Worm (Caenorhabditis elegans): ENCODE measurements around the gene D2089.8.

D2089.8 gene

DNA sequence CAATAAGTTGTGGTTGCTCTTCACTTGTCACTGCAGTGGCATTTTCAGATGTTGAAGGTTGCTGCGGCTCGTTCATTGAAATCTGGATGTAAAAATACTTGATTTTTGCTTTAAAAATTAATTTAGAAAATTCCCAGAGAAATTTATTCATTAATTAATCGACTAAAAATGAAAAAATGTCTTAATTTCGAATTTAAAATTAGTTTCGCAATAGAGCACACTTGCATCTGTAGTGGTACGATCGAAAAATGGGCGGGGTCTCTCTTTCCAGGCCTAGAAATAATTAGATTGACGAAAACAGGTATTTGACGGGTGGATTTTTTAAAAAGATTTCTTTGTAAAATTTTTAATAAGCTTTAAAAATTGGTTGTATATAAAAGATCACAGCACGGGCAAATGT is at the start of gene D2089.8:
Gene D2089.8, minus strand, starts transcription at position 84 of the 400 bp plus-strand sequence.
- TF ChIP-seq ces-1 (GFP tag; optimal IDR thresholded peaks at IDR 0.05) = no peak
- peak; percentile 12 for TF ChIP-seq C16A3.4 (tag; optimal IDR thresholded peaks at IDR 0.05)
- TF ChIP-seq blmp-1 (tag; optimal IDR thresholded peaks at IDR 0.05) = peak; percentile 17
- TF ChIP-seq lsy-2 (tag; optimal IDR thresholded peaks at IDR 0.05) = peak in 1 of 2 experiments; percentile 48
- TF ChIP-seq efl-3 (GFP tag; optimal IDR thresholded peaks at IDR 0.05) = no peak
- peak in 1 of 2 experiments; percentile 43 for TF ChIP-seq lin-35 (GFP tag; optimal IDR thresholded peaks at IDR 0.05)
- peak; percentile 38 for TF ChIP-seq mep-1 (tag; optimal IDR thresholded peaks at IDR 0.05)
- no peak for TF ChIP-seq fkh-8 (tag; optimal IDR thresholded peaks at IDR 0.05)
- TF ChIP-seq efl-1 (optimal IDR thresholded peaks at IDR 0.05) = peak in 1 of 2 experiments; percentile 21
- peak; percentile 19 to 39 for TF ChIP-seq efl-1 (GFP tag; optimal IDR thresholded peaks at IDR 0.05 in 1 of 2)
- peak in 2 of 3 experiments; percentile 9 to 55 for TF ChIP-seq dpl-1 (GFP tag; optimal IDR thresholded peaks at IDR 0.05)

DNA sequence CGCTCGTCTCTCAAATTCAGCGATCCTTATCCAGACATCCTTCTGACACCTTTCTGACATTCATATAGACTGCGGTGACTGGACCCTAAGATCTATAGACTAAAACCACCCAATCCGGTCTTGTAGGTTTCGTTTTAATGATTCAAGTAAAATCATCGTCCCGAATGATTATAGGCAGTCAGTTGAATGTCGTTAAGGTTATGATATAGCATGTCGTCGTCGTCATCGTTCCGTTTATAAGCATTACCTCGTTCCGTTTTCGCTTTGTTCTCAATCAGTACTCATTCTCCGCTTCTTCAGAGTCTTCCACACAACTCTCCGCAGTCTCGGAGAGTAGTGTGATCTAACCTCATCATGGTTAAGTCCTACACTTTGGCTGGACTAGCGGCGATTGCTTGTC is 46.1 kb upstream of the D2089.8 start, which contains the start of gene bli-1:
Gene bli-1, plus strand, starts transcription at position 301 of the 400 bp plus-strand sequence.
- no peak for TF ChIP-seq efl-1 (optimal IDR thresholded peaks at IDR 0.05)
- no peak for TF ChIP-seq efl-1 (GFP tag; optimal IDR thresholded peaks at IDR 0.05 in 1 of 2)
- no peak for TF ChIP-seq pax-3 (tag; optimal IDR thresholded peaks at IDR 0.05)
- TF ChIP-seq mdl-1 (tag; optimal IDR thresholded peaks at IDR 0.05) = no peak
- TF ChIP-seq F16B12.6 (tag; optimal IDR thresholded peaks at IDR 0.05) = no peak
- no peak for TF ChIP-seq tlp-1 (tag; optimal IDR thresholded peaks at IDR 0.05)
- no peak for TF ChIP-seq fos-1 (tag; optimal IDR thresholded peaks at IDR 0.05)
- no peak for TF ChIP-seq lin-15B (tag; optimal IDR thresholded peaks at IDR 0.05)
- TF ChIP-seq aha-1 (tag; optimal IDR thresholded peaks at IDR 0.05) = no peak
- no peak for TF ChIP-seq nhr-90 (tag; optimal IDR thresholded peaks at IDR 0.05; ENCODE audit: poor library complexity)
- no peak for TF ChIP-seq unc-86 (tag; optimal IDR thresholded peaks at IDR 0.05)
- TF ChIP-seq vab-15 (tag; optimal IDR thresholded peaks at IDR 0.05) = no peak
- no peak for TF ChIP-seq mep-1 (tag; optimal IDR thresholded peaks at IDR 0.05)
- no peak for TF ChIP-seq lsy-2 (tag; optimal IDR thresholded peaks at IDR 0.05)
- no peak for TF ChIP-seq nhr-47 (tag; optimal IDR thresholded peaks at IDR 0.05)
- TF ChIP-seq nhr-77 (tag; optimal IDR thresholded peaks at IDR 0.05) = no peak
- TF ChIP-seq unc-98 (GFP tag; IDR thresholded peaks at IDR 0.05) = no peak
- TF ChIP-seq C34B4.2 (tag; optimal IDR thresholded peaks at IDR 0.05) = no peak

DNA sequence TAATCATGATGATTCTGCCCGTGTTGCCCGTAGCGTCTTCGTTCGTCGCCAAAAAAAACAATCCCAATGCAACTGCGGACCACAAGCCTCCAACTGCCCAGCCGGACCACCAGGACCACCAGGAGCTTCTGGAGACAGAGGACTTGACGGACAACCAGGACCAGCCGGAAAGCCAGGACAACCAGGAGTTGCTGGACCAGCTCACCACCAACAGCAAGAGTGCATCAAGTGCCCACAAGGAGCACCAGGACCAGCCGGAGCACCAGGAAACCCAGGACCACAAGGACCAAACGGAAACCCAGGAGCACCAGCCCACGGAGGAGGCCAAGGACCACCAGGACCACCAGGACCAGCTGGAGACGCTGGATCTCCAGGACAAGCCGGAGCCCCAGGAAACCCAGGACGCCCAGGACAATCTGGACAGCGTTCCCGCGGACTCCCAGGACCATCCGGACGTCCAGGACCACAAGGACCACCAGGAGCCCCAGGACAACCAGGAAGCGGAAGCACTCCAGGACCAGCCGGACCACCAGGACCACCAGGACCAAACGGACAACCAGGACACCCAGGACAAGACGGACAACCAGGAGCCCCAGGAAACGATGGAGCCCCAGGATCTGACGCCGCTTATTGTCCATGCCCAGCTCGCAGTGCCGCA is 45.0 kb upstream of the D2089.8 start:
- TF ChIP-seq elt-2 (tag; optimal IDR thresholded peaks at IDR 0.05) (no peak), tlp-1 (tag; optimal IDR thresholded peaks at IDR 0.05) (no peak), ceh-88 (GFP tag; IDR thresholded peaks at IDR 0.05) (no peak), mep-1 (tag; optimal IDR thresholded peaks at IDR 0.05) (no peak), hpl-2 (GFP tag; optimal IDR thresholded peaks at IDR 0.05) (no peak), ceh-82 (tag; optimal IDR thresholded peaks at IDR 0.05) (no peak), elt-3 (tag; optimal IDR thresholded peaks at IDR 0.05) (no peak), blmp-1 (tag; optimal IDR thresholded peaks at IDR 0.05) (no peak)

DNA sequence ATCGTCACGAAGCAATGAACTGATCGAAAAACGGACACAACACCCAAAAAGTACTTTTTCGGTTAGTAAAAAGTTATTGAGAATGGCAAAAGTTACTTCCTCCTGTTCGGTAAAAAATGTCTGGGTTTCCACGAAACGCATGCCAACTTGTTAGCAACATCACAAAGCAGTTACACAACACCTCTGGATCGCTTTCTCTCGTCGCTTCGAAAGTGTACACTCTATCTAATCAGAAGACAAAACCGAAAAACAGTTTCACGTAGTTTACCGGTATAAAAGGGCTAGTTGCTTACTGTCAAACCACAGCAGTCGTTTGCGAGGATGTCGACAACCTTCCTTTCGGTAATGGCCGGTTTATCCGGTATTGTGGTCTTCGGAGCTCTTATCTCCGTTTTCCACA is 44.3 kb upstream of the D2089.8 start, which contains the start of gene col-80:
Gene col-80, plus strand, starts transcription at position 301 of the 400 bp plus-strand sequence.
- no peak for TF ChIP-seq C16A3.4 (tag; optimal IDR thresholded peaks at IDR 0.05)
- TF ChIP-seq elt-2 (tag; optimal IDR thresholded peaks at IDR 0.05) = no peak
- no peak for TF ChIP-seq efl-1 (optimal IDR thresholded peaks at IDR 0.05)
- peak in 1 of 2 experiments; percentile 69 for TF ChIP-seq efl-1 (GFP tag; optimal IDR thresholded peaks at IDR 0.05 in 1 of 2)
- no peak for TF ChIP-seq hlh-4 (tag; optimal IDR thresholded peaks at IDR 0.05)
- no peak for TF ChIP-seq hlh-17 (GFP tag; optimal IDR thresholded peaks at IDR 0.05; ENCODE audit: borderline replicate concordance)

DNA sequence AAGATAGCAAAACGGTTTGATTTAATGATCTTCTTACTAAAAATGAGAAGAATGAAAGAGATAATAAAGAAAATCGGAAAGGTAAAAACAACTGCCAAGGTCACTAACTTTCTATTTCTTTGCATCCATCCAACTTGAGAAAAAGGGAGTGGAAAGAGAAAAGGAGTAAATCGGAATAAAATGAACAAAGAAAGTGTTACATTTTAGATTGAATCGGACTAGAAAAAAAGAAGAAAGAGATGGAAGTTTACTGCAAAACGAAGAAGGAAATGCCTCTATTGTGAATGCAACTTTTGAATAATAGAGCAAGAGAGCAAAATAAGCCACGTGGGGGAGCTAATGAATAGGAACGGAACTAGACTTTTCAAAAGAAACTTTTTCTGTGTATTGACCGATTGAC is 43.5 kb upstream of the D2089.8 start:
- TF ChIP-seq irx-1 (tag; optimal IDR thresholded peaks at IDR 0.05) (peak; percentile 6), elt-3 (tag; optimal IDR thresholded peaks at IDR 0.05) (peak in 2 of 6 experiments; percentile 17 to 26), nhr-20 (tag; optimal IDR thresholded peaks at IDR 0.05) (peak; percentile 17), aha-1 (tag; optimal IDR thresholded peaks at IDR 0.05) (no peak), blmp-1 (tag; optimal IDR thresholded peaks at IDR 0.05) (peak; percentile 97), lin-14 (GFP tag; optimal IDR thresholded peaks at IDR 0.05) (peak; percentile 70), fkh-10 (GFP tag; optimal IDR thresholded peaks at IDR 0.05) (peak; percentile 73), mep-1 (tag; optimal IDR thresholded peaks at IDR 0.05) (no peak), nhr-85 (tag) (peak; percentile 47), lsy-2 (tag; optimal IDR thresholded peaks at IDR 0.05) (peak in 1 of 2 experiments; percentile 8), alr-1 (tag; optimal IDR thresholded peaks at IDR 0.05; ENCODE audit: borderline replicate concordance) (no peak)

All from whole organism, L1 larva.